Fruit fly (Drosophila melanogaster) whole organism, prepupa: ENCODE data around the gene CG14220.
A peak's percentile ranks its signal among the peaks of the same experiment; 100 is the strongest.

ENCODE experiments used
- CG10669 ChIP-seq: fragments of 200-800 bp; sonication (Bioruptor generic); optimal IDR thresholded peaks from 3 replicates; lab custom pipeline; 2018; ENCODE audit warnings: missing biosample characterization, mild to moderate bottlenecking, missing genetic modification characterization, moderate library complexity
- CG1621 ChIP-seq: fragments of 200-800 bp; sonication (Bioruptor generic); optimal IDR thresholded peaks from 3 replicates; lab custom pipeline; 2018; ENCODE audit warnings: missing biosample characterization, mild to moderate bottlenecking, missing genetic modification characterization
- CG16779 ChIP-seq: fragments of 200-800 bp; sonication (Bioruptor generic); optimal IDR thresholded peaks from 3 replicates; lab custom pipeline; 2017; ENCODE audit warnings: missing biosample characterization, mild to moderate bottlenecking, missing genetic modification characterization
- CG3032 ChIP-seq: fragments of 200-800 bp; optimal IDR thresholded peaks from 2 replicates; lab custom pipeline; 2019; ENCODE audit warnings: missing biosample characterization, mild to moderate bottlenecking, missing genetic modification characterization, moderate library complexity
- CG31627 ChIP-seq: fragments of 200-800 bp; sonication (Bioruptor generic); optimal IDR thresholded peaks from 3 replicates; lab custom pipeline; 2016; ENCODE audit warnings: missing biosample characterization, missing genetic modification characterization
- CG34406 ChIP-seq: fragments of 200-800 bp; sonication (Bioruptor generic); optimal IDR thresholded peaks from 3 replicates; lab custom pipeline; 2016; ENCODE audit warnings: missing biosample characterization, missing genetic modification characterization
- CG6163 ChIP-seq: fragments of 200-800 bp; sonication (Bioruptor generic); IDR thresholded peaks from 3 replicates; pipeline ENCODE4 v1.3.6; 2022; ENCODE audit warnings: missing biosample characterization, missing genetic modification characterization
- CG6276 ChIP-seq: fragments of 200-800 bp; sonication (Bioruptor generic); optimal IDR thresholded peaks from 2 replicates; lab custom pipeline; 2017; ENCODE audit warnings: missing biosample characterization, mild to moderate bottlenecking, missing genetic modification characterization
- CG6792 ChIP-seq: fragments of 200-800 bp; sonication (Bioruptor generic); optimal IDR thresholded peaks from 3 replicates; lab custom pipeline; 2016; ENCODE audit warnings: missing biosample characterization, missing genetic modification characterization
- CG6808 ChIP-seq: fragments of 200-800 bp; sonication (Bioruptor generic); optimal IDR thresholded peaks from 3 replicates; lab custom pipeline; 2017; ENCODE audit warnings: missing biosample characterization, missing genetic modification characterization, mild to moderate bottlenecking, moderate library complexity, missing genetic modification reagents
- CG6854 ChIP-seq: fragments of 200-800 bp; sonication (Bioruptor generic); optimal IDR thresholded peaks from 2 replicates; lab custom pipeline; 2017; ENCODE audit warnings: missing biosample characterization, mild to moderate bottlenecking, missing genetic modification characterization
- CG8319 ChIP-seq: fragments of 200-800 bp; sonication (Bioruptor generic); optimal IDR thresholded peaks from 3 replicates; lab custom pipeline; 2016; ENCODE audit warnings: missing biosample characterization, missing genetic modification characterization
- CG8632 ChIP-seq: fragments of 200-800 bp; sonication (Bioruptor generic); optimal IDR thresholded peaks from 3 replicates; lab custom pipeline; 2016; ENCODE audit warnings: missing biosample characterization, missing genetic modification characterization
- Eip78C ChIP-seq: fragments of 200-800 bp; sonication (Bioruptor generic); peaks from one replicate; lab custom pipeline; 2016; ENCODE audit warnings: missing biosample characterization, missing genetic modification characterization
- Ets21C ChIP-seq: fragments of 200-800 bp; sonication (Bioruptor generic); optimal IDR thresholded peaks from 3 replicates; lab custom pipeline; 2016; ENCODE audit warnings: missing biosample characterization, missing genetic modification characterization
- Ets96B ChIP-seq: fragments of 200-800 bp; optimal IDR thresholded peaks from 2 replicates; lab custom pipeline; 2019; ENCODE audit warnings: missing biosample characterization, mild to moderate bottlenecking, missing genetic modification characterization, moderate library complexity
- Hr38 ChIP-seq: sonication (Bioruptor generic); optimal IDR thresholded peaks from 2 replicates; lab custom pipeline; 2016; ENCODE audit warnings: missing biosample characterization, missing genetic modification characterization
- Hr4 ChIP-seq: fragments of 200-800 bp; sonication (Bioruptor generic); optimal IDR thresholded peaks from 3 replicates; lab custom pipeline; 2016; ENCODE audit warnings: missing biosample characterization, missing genetic modification characterization
- Met ChIP-seq: fragments of 200-800 bp; sonication (Bioruptor generic); optimal IDR thresholded peaks from 3 replicates; lab custom pipeline; 2016; ENCODE audit warnings: missing biosample characterization, missing genetic modification characterization
- OdsH ChIP-seq: fragments of 200-800 bp; sonication (Bioruptor generic); optimal IDR thresholded peaks from 3 replicates; lab custom pipeline; 2016; ENCODE audit warnings: missing biosample characterization, missing genetic modification characterization
- Smox ChIP-seq: fragments of 200-800 bp; sonication (Bioruptor generic); optimal IDR thresholded peaks from 3 replicates; lab custom pipeline; 2016; ENCODE audit warnings: missing biosample characterization, missing genetic modification characterization
- Sox102F ChIP-seq: fragments of 200-800 bp; sonication (Bioruptor generic); optimal IDR thresholded peaks from 2 replicates; lab custom pipeline; 2016; ENCODE audit warnings: missing biosample characterization, mild to moderate bottlenecking, missing genetic modification characterization
- Sox14 ChIP-seq: fragments of 200-800 bp; sonication (Bioruptor generic); optimal IDR thresholded peaks from 3 replicates; lab custom pipeline; 2016; ENCODE audit warnings: missing biosample characterization, missing genetic modification characterization
- Sox15 ChIP-seq: fragments of 200-800 bp; sonication (Bioruptor generic); optimal IDR thresholded peaks from 3 replicates; lab custom pipeline; 2016; ENCODE audit warnings: missing biosample characterization, missing genetic modification characterization
- achi ChIP-seq: fragments of 200-800 bp; sonication (Bioruptor generic); optimal IDR thresholded peaks from 3 replicates; lab custom pipeline; 2016; ENCODE audit warnings: missing biosample characterization, missing genetic modification characterization
- acj6 ChIP-seq: fragments of 200-800 bp; sonication (Bioruptor generic); optimal IDR thresholded peaks from 3 replicates; lab custom pipeline; 2016; ENCODE audit warnings: missing biosample characterization, missing genetic modification characterization
- dac ChIP-seq: fragments of 200-800 bp; sonication (Bioruptor generic); optimal IDR thresholded peaks from 2 replicates; lab custom pipeline; 2017; ENCODE audit warnings: missing biosample characterization, mild to moderate bottlenecking, missing genetic modification characterization
- eg ChIP-seq: fragments of 200-800 bp; sonication (Bioruptor generic); IDR thresholded peaks from 3 replicates; pipeline ENCODE4 v1.3.6; 2022; ENCODE audit warnings: missing biosample characterization, missing genetic modification characterization
- esn ChIP-seq: fragments of 200-800 bp; sonication (Bioruptor generic); optimal IDR thresholded peaks from 2 replicates; lab custom pipeline; 2016; ENCODE audit warnings: missing biosample characterization, mild to moderate bottlenecking, missing genetic modification characterization, moderate library complexity
- fkh ChIP-seq: fragments of 200-800 bp; sonication (Bioruptor generic); optimal IDR thresholded peaks from 3 replicates; lab custom pipeline; 2017; ENCODE audit warnings: missing biosample characterization, mild to moderate bottlenecking, missing genetic modification characterization, moderate library complexity
- pdm3 ChIP-seq: fragments of 200-800 bp; sonication (Bioruptor generic); optimal IDR thresholded peaks from 3 replicates; lab custom pipeline; 2016; ENCODE audit warnings: missing biosample characterization, missing genetic modification characterization
- spab ChIP-seq: fragments of 200-800 bp; sonication (Bioruptor generic); optimal IDR thresholded peaks from 2 replicates; lab custom pipeline; 2017; ENCODE audit warnings: missing biosample characterization, mild to moderate bottlenecking, missing genetic modification characterization, missing genetic modification reagents
- ss ChIP-seq, 2 experiments: fragments of 200-800 bp; sonication (Bioruptor generic); optimal IDR thresholded peaks; 2 replicates in 1 of 2; 3 replicates in 1 of 2; lab custom pipeline; 2017 to 2018; ENCODE audit warnings: mild to moderate bottlenecking in 2 of 2, missing biosample characterization in 2 of 2, missing genetic modification characterization in 2 of 2, moderate library complexity in 1 of 2
- svp ChIP-seq: fragments of 200-800 bp; sonication (Bioruptor generic); peaks from one replicate; lab custom pipeline; 2016; ENCODE audit warnings: missing biosample characterization, missing genetic modification characterization
- topi ChIP-seq: fragments of 200-800 bp; sonication (Bioruptor generic); optimal IDR thresholded peaks from 3 replicates; lab custom pipeline; 2016; ENCODE audit warnings: missing biosample characterization, missing genetic modification characterization
- vri ChIP-seq: fragments of 200-800 bp; sonication (Bioruptor generic); optimal IDR thresholded peaks from 3 replicates; lab custom pipeline; 2016; ENCODE audit warnings: missing biosample characterization, mild to moderate bottlenecking, missing genetic modification characterization

Gene CG14220

DNA sequence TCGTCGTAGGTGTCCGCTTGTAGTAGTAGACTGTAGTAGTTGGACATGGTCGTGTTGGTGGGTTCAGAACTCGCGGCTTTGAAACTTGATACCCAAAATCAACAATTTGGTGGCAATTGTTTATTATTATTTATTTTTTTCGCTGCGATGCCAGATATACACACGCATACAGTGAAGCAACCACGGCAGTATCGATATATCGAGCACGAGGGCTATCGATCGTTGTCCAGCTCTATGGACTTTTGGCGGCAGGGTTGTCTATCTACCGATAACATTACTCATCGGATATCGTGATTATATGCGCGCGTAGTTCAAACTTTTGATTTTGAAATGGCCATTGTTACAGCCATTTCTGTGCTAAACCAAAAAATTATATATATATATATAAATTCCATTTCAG lies at the start of gene CG14220:
TSS of gene CG14220 (minus strand) at position 208 of the 400 bp plus-strand sequence.
- TF ChIP-seq esn (GFP tag; lab: Kevin White, UChicago) (no peak), CG8632 (no peak), fkh (GFP tag; lab: Kevin White, UChicago) (peak; percentile 2), CG6276 (GFP tag; lab: Kevin White, UChicago) (no peak), CG3032 (tag; lab: Kevin White, UChicago) (peak; percentile 12), CG6854 (GFP tag; lab: Kevin White, UChicago) (no peak), CG8319 (no peak), eg (GFP tag; lab: Robert Waterston, UW) (no peak), acj6 (GFP tag; lab: Kevin White, UChicago) (no peak), OdsH (GFP tag; lab: Kevin White, UChicago) (no peak), svp (GFP tag; lab: Kevin White, UChicago) (peak; percentile 22)

DNA sequence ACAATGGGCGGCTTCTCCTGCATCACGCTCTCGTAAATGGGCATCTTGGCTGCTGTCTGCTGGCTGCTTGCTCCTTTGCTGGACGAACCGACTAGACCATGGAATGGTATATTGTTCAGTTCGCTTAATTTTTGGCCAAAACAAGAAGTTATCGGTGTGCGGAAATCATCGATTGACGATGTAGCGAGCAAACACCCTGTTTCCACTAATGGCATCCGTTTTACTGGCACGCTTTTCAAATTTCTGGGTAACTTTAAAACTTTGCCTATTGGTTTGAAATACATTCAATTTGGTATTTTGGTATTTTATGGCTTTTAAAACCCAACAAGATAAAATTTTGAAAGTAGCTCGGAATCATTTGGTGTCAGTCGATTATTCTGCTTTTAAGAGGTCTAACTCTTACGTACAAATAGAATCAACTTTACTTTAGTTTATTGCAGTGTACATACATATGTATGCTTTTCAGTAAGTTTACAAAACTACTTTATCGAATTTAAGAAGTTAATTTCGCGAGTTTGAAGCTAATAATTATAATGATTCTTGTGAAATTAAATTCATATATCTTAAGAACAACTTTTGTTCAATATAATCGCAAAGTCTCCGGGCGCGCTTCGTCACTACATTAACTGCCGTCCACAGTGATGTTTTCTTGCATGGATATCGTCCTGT lies 44.4 kb upstream of the CG14220 start, which contains the start of gene Arp10:
TSS of gene Arp10 (minus strand) at position 304 of the 669 bp plus-strand sequence.
- TF ChIP-seq CG3032 (tag; lab: Kevin White, UChicago) (peak; percentile 12), Hr4 (peak; percentile 30), Sox102F (GFP tag; lab: Kevin White, UChicago) (no peak), achi (GFP tag; lab: Kevin White, UChicago) (peak; percentile 28), CG34406 (GFP tag; lab: Kevin White, UChicago) (no peak), CG6163 (no peak), Eip78C (GFP tag; lab: Kevin White, UChicago) (peak; percentile 55), fkh (GFP tag; lab: Kevin White, UChicago) (no peak), dac (GFP tag; lab: Kevin White, UChicago) (no peak), CG10669 (GFP tag; lab: Kevin White, UChicago) (no peak), Ets96B (tag; lab: Kevin White, UChicago) (peak; percentile 7), CG31627 (GFP tag; lab: Kevin White, UChicago) (peak; percentile 26), spab (GFP tag; lab: Kevin White, UChicago) (no peak), Sox15 (GFP tag; lab: Kevin White, UChicago) (no peak), CG6276 (GFP tag; lab: Kevin White, UChicago) (no peak), CG1621 (no peak), topi (GFP tag; lab: Kevin White, UChicago) (peak; percentile 5), Smox (GFP tag; lab: Kevin White, UChicago) (no peak), esn (GFP tag; lab: Kevin White, UChicago) (peak; percentile 17), CG6792 (GFP tag; lab: Kevin White, UChicago) (no peak), CG16779 (tag; lab: Kevin White, UChicago) (no peak)

DNA sequence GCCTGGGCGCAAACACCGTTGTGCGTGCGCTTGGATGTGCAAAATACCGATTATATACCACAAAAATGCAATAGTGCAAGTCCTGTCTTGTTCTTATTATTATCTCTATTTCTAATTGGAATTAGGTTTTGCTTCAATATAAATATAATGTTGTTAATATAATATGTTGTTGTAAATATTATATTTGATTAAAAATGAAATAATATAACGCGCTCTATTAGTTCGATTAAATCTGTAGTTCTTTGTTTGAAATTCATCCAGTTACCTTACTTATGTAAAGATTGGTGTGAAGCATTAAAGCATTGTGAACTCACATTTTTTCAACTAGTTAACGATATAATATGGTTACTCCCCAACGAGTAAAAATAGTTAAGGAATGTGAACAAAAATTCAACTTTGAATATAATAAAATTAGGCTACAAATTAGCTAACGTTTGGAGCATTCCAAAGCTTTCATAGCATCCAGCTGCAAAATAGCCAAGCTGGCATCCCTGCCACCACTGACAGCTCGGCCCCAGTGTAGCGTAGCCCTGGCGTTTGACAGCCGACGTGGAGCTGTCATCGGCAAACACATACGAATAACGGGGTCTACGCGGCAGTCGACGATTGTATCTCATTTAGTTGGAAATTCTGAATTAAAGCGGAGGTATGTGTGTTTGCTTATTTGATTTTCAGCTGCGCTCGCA lies 41.3 kb upstream of the CG14220 start, which contains the start of the genes CG12237 and Sec61gamma:
TSS of gene CG12237 (minus strand) at position 51 of the 686 bp plus-strand sequence.
TSS of gene Sec61gamma (plus strand) at position 509 of the 686 bp plus-strand sequence.
- TF ChIP-seq pdm3 (GFP tag; lab: Kevin White, UChicago) (no peak), Eip78C (GFP tag; lab: Kevin White, UChicago) (peak; percentile 68), CG6163 (peak; percentile 34; the same call in 1 of the 3 replicates), eg (GFP tag; lab: Robert Waterston, UW) (0 out of 3 replicates have a peak, but pooled peaks have one; percentile 8), Sox14 (GFP tag; lab: Kevin White, UChicago) (peak; percentile 61), CG1621 (peak; percentile 3), Met (GFP tag; lab: Kevin White, UChicago) (no peak), achi (GFP tag; lab: Kevin White, UChicago) (peak; percentile 100), CG31627 (GFP tag; lab: Kevin White, UChicago) (peak; percentile 21)

DNA sequence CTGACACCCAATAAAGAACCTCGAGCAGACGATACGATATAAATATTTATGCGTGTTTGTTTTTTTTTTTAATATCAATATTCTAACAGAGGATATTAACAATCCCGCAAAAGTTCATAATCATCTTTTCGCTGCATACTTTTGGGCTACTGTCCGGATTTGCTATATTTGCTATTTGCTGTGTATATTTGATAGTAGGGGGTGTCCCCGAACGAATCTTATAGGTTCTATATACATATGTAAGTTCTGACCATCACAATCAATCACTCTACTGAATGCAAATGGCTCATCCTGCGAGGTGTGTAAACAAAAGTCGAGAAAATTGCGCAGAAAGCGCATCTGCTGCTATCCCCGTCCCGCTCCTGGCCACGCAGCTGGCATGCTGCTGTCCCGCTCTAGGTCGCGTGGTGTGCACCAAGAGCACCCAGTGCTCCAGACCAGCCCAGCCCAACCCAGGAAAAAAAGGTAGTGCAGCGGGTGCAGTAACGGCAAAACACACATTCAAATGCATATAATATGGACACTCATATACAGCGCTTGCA lies 39.1 kb upstream of the CG14220 start:
- TF ChIP-seq vri (GFP tag; lab: Kevin White, UChicago) (no peak), Ets21C (GFP tag; lab: Kevin White, UChicago) (no peak), CG34406 (GFP tag; lab: Kevin White, UChicago) (no peak), acj6 (GFP tag; lab: Kevin White, UChicago) (no peak), CG6854 (GFP tag; lab: Kevin White, UChicago) (no peak), eg (GFP tag; lab: Robert Waterston, UW) (no peak), Eip78C (GFP tag; lab: Kevin White, UChicago) (peak; percentile 68), CG8632 (no peak), CG6276 (GFP tag; lab: Kevin White, UChicago) (no peak), Met (GFP tag; lab: Kevin White, UChicago) (no peak), ss (GFP tag; optimal IDR thresholded peaks at IDR 0.05; lab: Kevin White, UChicago) (peak in 1 of 2 experiments; percentile 20), CG6808 (no peak), CG6163 (no peak), Hr38 (GFP tag; lab: Kevin White, UChicago) (no peak)
- TF ChIP-seq, all 60 proteins: peak for 2
